Fruit fly (Drosophila melanogaster): ENCODE measurements around the gene Cpr65Eb.

Gene Cpr65Eb

DNA sequence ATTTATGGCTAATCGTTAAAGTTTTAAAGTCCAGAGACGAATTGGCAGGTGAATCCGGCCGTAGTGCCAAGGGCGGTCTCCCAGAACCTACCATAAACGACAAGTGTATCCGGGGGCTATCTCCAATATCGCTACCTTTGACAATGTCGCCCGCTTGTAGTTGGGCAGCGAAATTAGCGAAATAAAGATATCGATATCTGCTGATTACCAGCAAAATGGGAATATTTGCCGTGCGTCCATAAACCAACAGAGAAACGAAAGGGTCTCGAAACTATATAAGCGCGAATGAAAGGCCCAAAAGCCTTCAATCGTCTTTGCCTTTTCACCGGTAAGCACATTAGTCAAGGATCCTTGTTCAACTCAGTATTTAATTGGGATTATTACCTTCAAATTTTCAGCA is 42.0 kb upstream of the Cpr65Eb start, which contains the start of gene Acbp3:
Gene Acbp3 (plus strand): TSS at position 301 of the 400 bp plus-strand sequence.
- TF ChIP-seq CG12236 (GFP tag; optimal IDR thresholded peaks at IDR 0.05) (no peak), CG4730 (GFP tag; IDR thresholded peaks at IDR 0.05) (no peak), CG1602 (GFP tag; optimal IDR thresholded peaks at IDR 0.05) (no peak), caup (GFP tag; optimal IDR thresholded peaks at IDR 0.05; ENCODE audit: severe bottlenecking) (no peak)

DNA sequence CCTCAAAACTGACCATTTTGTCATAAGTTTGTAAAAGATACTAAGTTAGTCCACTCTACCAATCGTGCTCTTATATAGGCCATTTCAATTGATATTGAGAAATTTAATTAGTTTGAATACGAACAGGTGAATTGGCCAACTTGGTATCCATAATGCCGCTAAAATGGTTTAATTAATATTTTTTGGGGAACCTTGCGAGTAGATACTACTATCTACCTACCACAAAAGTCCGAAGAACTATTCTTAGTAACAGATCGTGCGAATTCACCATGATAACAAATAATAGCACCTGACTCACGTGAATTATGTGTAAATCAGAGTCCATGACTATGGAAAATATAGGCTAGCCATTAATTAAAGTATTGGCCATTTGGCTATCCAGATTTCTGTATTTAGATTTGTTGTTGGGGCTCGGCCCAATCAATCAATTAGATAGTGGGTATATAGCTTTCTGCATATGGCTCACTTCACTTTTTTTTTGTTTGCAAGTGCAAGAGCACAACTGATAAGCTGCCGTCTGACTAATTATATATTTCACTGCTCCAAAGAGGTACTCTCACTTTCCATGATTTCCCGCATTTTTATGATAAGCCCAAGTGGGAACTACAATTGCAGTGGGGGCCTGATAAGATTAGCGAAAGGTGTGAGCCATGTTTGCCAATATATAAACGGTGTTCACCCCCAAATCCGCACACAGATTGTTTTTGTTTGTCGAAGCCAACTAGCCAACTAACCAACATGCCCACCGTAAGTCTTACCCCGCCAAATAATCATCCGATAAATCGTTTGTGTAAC is 39.8 kb upstream of the Cpr65Eb start, which contains the start of the genes Acbp4 and Acbp6:
Gene Acbp4 (minus strand): TSS at position 51 of the 795 bp plus-strand sequence.
Gene Acbp6 (plus strand): TSS at position 690 of the 795 bp plus-strand sequence.
- TF ChIP-seq mirr (GFP tag; optimal IDR thresholded peaks at IDR 0.05) (peak; percentile 66), cwo (GFP tag; optimal IDR thresholded peaks at IDR 0.05) (peak; percentile 29), sug (tag; optimal IDR thresholded peaks at IDR 0.05) (peak; percentile 65), az2 (GFP tag; optimal IDR thresholded peaks at IDR 0.05) (no peak), lab (GFP tag; optimal IDR thresholded peaks at IDR 0.05) (peak; percentile 25), chinmo (GFP tag; IDR thresholded peaks at IDR 0.05; ENCODE audit: partially characterized antibody) (0 out of 4 replicates have a peak, but pooled peaks have one; percentile 61), sr (GFP tag; IDR thresholded peaks at IDR 0.05) (no peak), CG11695 (GFP tag; IDR thresholded peaks at IDR 0.05) (0 out of 3 replicates have a peak, but pooled peaks have one; percentile 10), kay (GFP tag; optimal IDR thresholded peaks at IDR 0.05) (no peak), MESR4 (GFP tag; optimal IDR thresholded peaks at IDR 0.05) (no peak), CG7271 (tag; optimal IDR thresholded peaks at IDR 0.05) (no peak), Hr3 (GFP tag; optimal IDR thresholded peaks at IDR 0.05) (no peak), exex (tag; optimal IDR thresholded peaks at IDR 0.05) (peak; percentile 81)

DNA sequence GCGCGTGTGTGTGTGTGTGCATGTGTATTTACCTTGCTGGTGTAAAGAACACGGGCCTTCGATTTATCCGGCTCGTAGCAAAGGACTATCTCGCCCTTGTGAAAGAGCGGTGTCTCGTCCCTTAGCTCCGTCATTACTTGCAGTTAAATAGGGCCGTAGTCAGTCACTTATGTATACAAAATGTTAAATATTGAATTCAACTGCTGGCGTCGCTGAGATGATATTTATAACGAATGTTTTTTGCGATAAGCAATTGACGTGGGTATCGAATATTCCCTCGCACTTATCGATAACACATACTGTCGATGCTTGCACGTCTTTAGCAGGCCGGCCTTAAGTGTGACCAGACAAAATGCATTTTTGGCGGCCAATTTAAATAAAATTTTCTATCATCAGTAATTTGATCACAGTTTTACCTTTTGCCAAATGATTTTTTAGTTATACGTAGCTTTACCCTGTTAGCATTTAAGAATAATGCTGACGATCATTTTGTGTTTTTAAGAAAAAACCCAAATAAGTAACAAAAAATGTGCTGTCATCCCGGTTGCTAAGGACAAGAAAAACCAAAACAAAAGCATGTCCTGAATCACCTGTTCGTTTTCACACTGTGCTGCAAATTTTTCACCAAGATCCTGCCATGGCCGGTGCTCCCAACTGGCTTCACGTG is 36.8 kb upstream of the Cpr65Eb start, which contains the start of the genes msl-3 and BBS1:
Gene msl-3 (minus strand): TSS at position 245 of the 667 bp plus-strand sequence.
Gene BBS1 (plus strand): TSS at position 617 of the 667 bp plus-strand sequence.
- peak; percentile 84 for TF ChIP-seq CG4617 (GFP tag; optimal IDR thresholded peaks at IDR 0.05; ENCODE audit: borderline replicate concordance)
- no peak for TF ChIP-seq Oaz (GFP tag; IDR thresholded peaks at IDR 0.05)
- no peak for TF ChIP-seq gsb (GFP tag; IDR thresholded peaks at IDR 0.05)
- peak; percentile 86 for TF ChIP-seq MESR4 (GFP tag; optimal IDR thresholded peaks at IDR 0.05)
- TF ChIP-seq fu2 (GFP tag; optimal IDR thresholded peaks at IDR 0.05): no peak
- TF ChIP-seq repo (GFP tag; optimal IDR thresholded peaks at IDR 0.05): no peak
- TF ChIP-seq Ravus (GFP tag; IDR thresholded peaks at IDR 0.05): no peak
- TF ChIP-seq dan (GFP tag; IDR thresholded peaks at IDR 0.05): no peak
- no peak for TF ChIP-seq CG17328 (GFP tag; IDR thresholded peaks at IDR 0.05)
- TF ChIP-seq CG7372 (GFP tag; IDR thresholded peaks at IDR 0.05): no peak
- 0 out of 2 replicates have a peak, but pooled peaks have one; percentile 4 for TF ChIP-seq Rfx (GFP tag; IDR thresholded peaks at IDR 0.05)
- no peak for TF ChIP-seq CG4282 (GFP tag; optimal IDR thresholded peaks at IDR 0.05)
- TF ChIP-seq PHDP (tag; optimal IDR thresholded peaks at IDR 0.05): no peak
- no peak for TF ChIP-seq B-H2 (GFP tag; optimal IDR thresholded peaks at IDR 0.05)
- no peak for TF ChIP-seq CG8944 (GFP tag; optimal IDR thresholded peaks at IDR 0.05)
- TF ChIP-seq CG4730 (GFP tag; IDR thresholded peaks at IDR 0.05): no peak
- no peak for TF ChIP-seq vvl (GFP tag; IDR thresholded peaks at IDR 0.05)
- no peak for TF ChIP-seq bowl (GFP tag; IDR thresholded peaks at IDR 0.05)
- TF ChIP-seq CG6254 (GFP tag; optimal IDR thresholded peaks at IDR 0.05): no peak
- no peak for TF ChIP-seq pfk (GFP tag; optimal IDR thresholded peaks at IDR 0.05)
- TF ChIP-seq Gsc (GFP tag; IDR thresholded peaks at IDR 0.05): no peak
- TF ChIP-seq Sry-β (GFP tag; optimal IDR thresholded peaks at IDR 0.05): no peak
- TF ChIP-seq ssp (GFP tag; IDR thresholded peaks at IDR 0.05): no peak
- peak; percentile 72 for TF ChIP-seq amos (GFP tag; IDR thresholded peaks at IDR 0.05; ENCODE audit: partially characterized antibody)
- no peak for TF ChIP-seq CG18599 (GFP tag; optimal IDR thresholded peaks at IDR 0.05)
- TF ChIP-seq ab (GFP tag; optimal IDR thresholded peaks at IDR 0.05): no peak
- TF ChIP-seq CG13123 (GFP tag; optimal IDR thresholded peaks at IDR 0.05): no peak
- no peak for TF ChIP-seq zf30C (GFP tag; optimal IDR thresholded peaks at IDR 0.05)
- TF ChIP-seq Eip74EF (GFP tag; optimal IDR thresholded peaks at IDR 0.05): no peak
- TF ChIP-seq exex (tag; optimal IDR thresholded peaks at IDR 0.05): no peak

All from whole organism, embryonic.